Fruit fly (Drosophila melanogaster): Measurements from ENCODE around the gene Gnmt.

DNA sequence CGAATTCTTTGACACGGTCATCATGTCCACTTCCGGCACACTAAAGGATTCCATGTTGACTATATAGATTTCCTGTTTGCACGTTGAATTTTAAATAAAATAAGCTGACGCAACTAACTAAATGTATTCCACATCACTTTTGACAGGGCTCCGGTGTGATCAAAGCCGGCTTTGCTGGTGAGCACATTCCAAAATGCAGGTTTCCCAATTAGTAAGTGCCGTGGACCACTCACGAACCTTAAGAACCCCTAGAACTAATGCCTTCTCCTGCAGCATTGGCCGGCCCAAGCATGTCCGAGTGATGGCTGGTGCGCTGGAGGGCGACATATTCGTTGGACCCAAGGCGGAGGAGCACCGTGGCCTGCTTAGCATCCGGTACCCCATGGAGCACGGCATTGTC lies 18.1 kb downstream of the Gnmt start, which contains the start of gene CG31347:
- no peak for TF ChIP-seq insv (optimal IDR thresholded peaks at IDR 0.05)
- TF ChIP-seq Myc (optimal IDR thresholded peaks at IDR 0.05): no peak
- no peak for TF ChIP-seq h (optimal IDR thresholded peaks at IDR 0.05)
- no peak for TF ChIP-seq Sin3A (optimal IDR thresholded peaks at IDR 0.05)
- no peak for TF ChIP-seq psq (optimal IDR thresholded peaks at IDR 0.05)
- TF ChIP-seq ttk (optimal IDR thresholded peaks at IDR 0.05): no peak
